Worm (Caenorhabditis elegans): ENCODE measurements around the gene T19D12.6.

DNA sequence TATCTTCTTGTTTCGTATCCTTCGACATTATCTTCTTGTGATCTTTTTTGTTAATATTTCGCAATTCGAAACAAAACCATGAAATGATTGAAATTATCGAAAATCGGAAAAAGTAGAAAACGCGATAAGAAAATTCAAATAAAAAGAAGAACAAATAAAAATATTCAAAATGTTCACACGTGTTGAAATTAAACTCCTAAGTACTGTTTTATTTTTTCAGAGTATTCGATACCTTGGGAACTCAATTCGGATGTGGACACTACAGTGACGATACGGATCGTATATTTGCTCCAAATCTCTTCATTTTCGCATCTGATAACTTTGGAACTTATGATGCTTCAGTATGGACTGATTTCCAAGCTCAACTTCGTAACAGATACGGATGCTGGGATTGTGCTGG, 6.8 kb downstream of the T19D12.6 start, which contains the start of gene T19D12.5:
- TF ChIP-seq ceh-9 (tag; optimal IDR thresholded peaks at IDR 0.05) (no peak), lin-11 (tag; optimal IDR thresholded peaks at IDR 0.05) (no peak), mec-3 (tag; optimal IDR thresholded peaks at IDR 0.05; ENCODE audit: borderline replicate concordance) (no peak), ama-1 (optimal IDR thresholded peaks at IDR 0.05) (no peak), fkh-10 (GFP tag; optimal IDR thresholded peaks at IDR 0.05) (no peak), K02D7.2 (tag; optimal IDR thresholded peaks at IDR 0.05) (no peak), K09A11.1 (tag; optimal IDR thresholded peaks at IDR 0.05; ENCODE audit: insufficient read depth) (no peak)
